Fruit fly (Drosophila melanogaster) whole organism, embryonic: ENCODE data around the gene fru.

ENCODE experiments used
- Atf-2 ChIP-seq: fragments of 200-800 bp; sonication (Bioruptor generic); optimal IDR thresholded peaks from 2 replicates; lab custom pipeline; 2016; ENCODE audit warnings: missing biosample characterization, missing genetic modification characterization
- BtbVII ChIP-seq: fragments of 200-800 bp; sonication (Bioruptor generic); optimal IDR thresholded peaks from 3 replicates; lab custom pipeline; 2017; ENCODE audit warnings: missing biosample characterization, mild to moderate bottlenecking, missing genetic modification characterization
- CG10147 ChIP-seq: fragments of 200-800 bp; sonication (Bioruptor generic); optimal IDR thresholded peaks from 2 replicates; lab custom pipeline; 2019; ENCODE audit warnings: missing biosample characterization, mild to moderate bottlenecking, missing genetic modification characterization, moderate library complexity
- CG10267 ChIP-seq: fragments of 200-800 bp; sonication (Bioruptor generic); optimal IDR thresholded peaks from 2 replicates; lab custom pipeline; 2018; ENCODE audit warnings: missing biosample characterization, mild to moderate bottlenecking, missing genetic modification characterization, moderate library complexity
- CG11093 ChIP-seq: fragments of 200-800 bp; sonication (Bioruptor generic); IDR thresholded peaks from 3 replicates; pipeline ENCODE4 v1.3.6; 2022; ENCODE audit warnings: missing biosample characterization, missing genetic modification characterization
- CG11696 ChIP-seq: fragments of 200-800 bp; sonication (Bioruptor generic); IDR thresholded peaks from 2 replicates; pipeline ENCODE4 v1.3.6; 2022; ENCODE audit warnings: missing biosample characterization, missing genetic modification characterization
- CG11723 ChIP-seq: fragments of 200-800 bp; sonication (Bioruptor generic); optimal IDR thresholded peaks from 2 replicates; lab custom pipeline; 2017; ENCODE audit warnings: missing biosample characterization, mild to moderate bottlenecking, missing genetic modification characterization
- CG13296 ChIP-seq: fragments of 200-800 bp; sonication (Bioruptor generic); optimal IDR thresholded peaks from 3 replicates; lab custom pipeline; 2018; ENCODE audit warnings: missing biosample characterization, mild to moderate bottlenecking, missing genetic modification characterization
- CG14014 ChIP-seq: fragments of 200-800 bp; sonication (Bioruptor generic); IDR thresholded peaks from 2 replicates; pipeline ENCODE4 v1.3.6; 2022; ENCODE audit warnings: missing biosample characterization, missing genetic modification characterization
- CG14965 ChIP-seq: fragments of 200-800 bp; sonication (Bioruptor generic); optimal IDR thresholded peaks from 2 replicates; lab custom pipeline; 2016; ENCODE audit warnings: missing biosample characterization, missing genetic modification characterization, borderline replicate concordance
- CG15514 ChIP-seq: fragments of 200-800 bp; sonication (Bioruptor generic); optimal IDR thresholded peaks from 3 replicates; lab custom pipeline; 2017; ENCODE audit warnings: missing biosample characterization, missing genetic modification characterization, mild to moderate bottlenecking, moderate library complexity, missing genetic modification reagents
- CG16815 ChIP-seq: fragments of 200-800 bp; sonication (Bioruptor generic); optimal IDR thresholded peaks from 3 replicates; lab custom pipeline; 2017; ENCODE audit warnings: missing biosample characterization, mild to moderate bottlenecking, missing genetic modification characterization
- CG17328 ChIP-seq: fragments of 200-800 bp; sonication (Bioruptor generic); IDR thresholded peaks from 2 replicates; pipeline ENCODE4 v1.3.6; 2022; ENCODE audit warnings: missing biosample characterization, missing genetic modification characterization
- CG17802 ChIP-seq: fragments of 200-800 bp; sonication (Bioruptor generic); optimal IDR thresholded peaks from 2 replicates; lab custom pipeline; 2018; ENCODE audit warnings: missing biosample characterization, mild to moderate bottlenecking, missing genetic modification characterization, moderate library complexity
- CG18764 ChIP-seq: fragments of 200-800 bp; sonication (Bioruptor generic); optimal IDR thresholded peaks from 3 replicates; lab custom pipeline; 2016; ENCODE audit warnings: missing biosample characterization, missing genetic modification characterization
- CG2129 ChIP-seq: fragments of 200-800 bp; sonication (Bioruptor generic); IDR thresholded peaks from 2 replicates; pipeline ENCODE4 v1.3.6; 2022; ENCODE audit warnings: missing biosample characterization, missing genetic modification characterization; ENCODE audit not compliant: partially characterized antibody
- CG2875 ChIP-seq: fragments of 200-800 bp; sonication (Bioruptor generic); optimal IDR thresholded peaks from 2 replicates; lab custom pipeline; 2017; ENCODE audit warnings: missing biosample characterization, mild to moderate bottlenecking, missing genetic modification characterization, missing genetic modification reagents
- CG33557 ChIP-seq: fragments of 200-800 bp; sonication (Bioruptor generic); optimal IDR thresholded peaks from 2 replicates; lab custom pipeline; 2019; ENCODE audit warnings: missing biosample characterization, mild to moderate bottlenecking, missing genetic modification characterization, moderate library complexity
- CG3407 ChIP-seq: fragments of 200-800 bp; sonication (Bioruptor generic); optimal IDR thresholded peaks from 2 replicates; lab custom pipeline; 2018; ENCODE audit warnings: missing biosample characterization, mild to moderate bottlenecking, missing genetic modification characterization
- CG3995 ChIP-seq: fragments of 200-800 bp; sonication (Bioruptor generic); optimal IDR thresholded peaks from 3 replicates; lab custom pipeline; 2016; ENCODE audit warnings: missing biosample characterization, missing genetic modification characterization
- CG4404 ChIP-seq: fragments of 200-800 bp; sonication (Bioruptor generic); IDR thresholded peaks from 2 replicates; pipeline ENCODE4 v1.3.6; 2022; ENCODE audit warnings: missing biosample characterization, missing genetic modification characterization
- CG4707 ChIP-seq: fragments of 200-800 bp; sonication (Bioruptor generic); optimal IDR thresholded peaks from 2 replicates; lab custom pipeline; 2018; ENCODE audit warnings: missing biosample characterization, mild to moderate bottlenecking, missing genetic modification characterization, moderate library complexity
- CG4820 ChIP-seq: fragments of 200-800 bp; sonication (Bioruptor generic); optimal IDR thresholded peaks from 3 replicates; lab custom pipeline; 2016; ENCODE audit warnings: missing biosample characterization, missing genetic modification characterization
- CG6175 ChIP-seq: fragments of 200-800 bp; sonication (Bioruptor generic); IDR thresholded peaks from 3 replicates; pipeline ENCODE4 v1.3.6; 2022; ENCODE audit warnings: missing biosample characterization, missing genetic modification characterization
- CG6654 ChIP-seq: fragments of 200-800 bp; sonication (Bioruptor generic); optimal IDR thresholded peaks from 2 replicates; lab custom pipeline; 2017; ENCODE audit warnings: missing biosample characterization, mild to moderate bottlenecking, missing genetic modification characterization
- CG6854 ChIP-seq: fragments of 200-800 bp; sonication (Bioruptor generic); optimal IDR thresholded peaks from 3 replicates; lab custom pipeline; 2017; ENCODE audit warnings: missing biosample characterization, mild to moderate bottlenecking, missing genetic modification characterization
- CG8924 ChIP-seq: fragments of 200-800 bp; optimal IDR thresholded peaks from 3 replicates; lab custom pipeline; 2019; ENCODE audit warnings: missing biosample characterization, mild to moderate bottlenecking, missing genetic modification characterization, moderate library complexity
- Ets65A ChIP-seq: fragments of 200-800 bp; sonication (Bioruptor generic); peaks from one replicate; lab custom pipeline; 2016; ENCODE audit warnings: missing biosample characterization, missing genetic modification characterization
- Hr3 ChIP-seq: fragments of 200-800 bp; sonication (Bioruptor generic); optimal IDR thresholded peaks from 3 replicates; lab custom pipeline; 2016; ENCODE audit warnings: missing biosample characterization, missing genetic modification characterization
- PHDP ChIP-seq: fragments of 200-800 bp; sonication (Bioruptor generic); optimal IDR thresholded peaks from 3 replicates; lab custom pipeline; 2018; ENCODE audit warnings: missing biosample characterization, mild to moderate bottlenecking, missing genetic modification characterization, moderate library complexity
- ab ChIP-seq: fragments of 200-800 bp; sonication (Bioruptor generic); optimal IDR thresholded peaks from 2 replicates; lab custom pipeline; 2016; ENCODE audit warnings: missing biosample characterization, missing genetic modification characterization
- br ChIP-seq: fragments of >200 bp; optimal IDR thresholded peaks from 2 replicates; lab custom pipeline; 2017
- bsh ChIP-seq, 2 experiments: fragments of 200-800 bp; sonication (Bioruptor generic); optimal IDR thresholded peaks; 2 replicates each; lab custom pipeline; 2017 to 2018; ENCODE audit warnings: mild to moderate bottlenecking in 2 of 2, missing biosample characterization in 2 of 2, missing genetic modification characterization in 2 of 2, moderate library complexity in 1 of 2
- eve ChIP-seq, 2 experiments: fragments of >200 bp; optimal IDR thresholded peaks; 2 replicates each; lab custom pipeline; 2017; ENCODE audit warnings: missing biosample characterization in 2 of 2, missing genetic modification characterization in 2 of 2
- fu2 ChIP-seq: fragments of 200-800 bp; sonication (Bioruptor generic); optimal IDR thresholded peaks from 2 replicates; lab custom pipeline; 2016; ENCODE audit warnings: missing biosample characterization, missing genetic modification characterization
- gce ChIP-seq: fragments of 200-800 bp; sonication (Bioruptor generic); IDR thresholded peaks from 3 replicates; pipeline ENCODE4 v1.3.6; 2022; ENCODE audit warnings: missing biosample characterization, missing genetic modification characterization
- grau ChIP-seq: fragments of 200-800 bp; optimal IDR thresholded peaks from 3 replicates; lab custom pipeline; 2019; ENCODE audit warnings: missing biosample characterization, mild to moderate bottlenecking, missing genetic modification characterization, moderate library complexity
- jigr1 ChIP-seq: fragments of 200-800 bp; sonication (Bioruptor generic); IDR thresholded peaks from 3 replicates; pipeline ENCODE4 v1.3.6; 2022; ENCODE audit warnings: missing biosample characterization, missing genetic modification characterization
- klu ChIP-seq: fragments of 200-800 bp; sonication (Bioruptor generic); IDR thresholded peaks from 2 replicates; pipeline ENCODE4 v1.3.6; 2022; ENCODE audit warnings: missing biosample characterization, missing genetic modification characterization
- lola ChIP-seq, 3 experiments: fragments of >200 bp in 2 of 3; fragments of 200-800 bp in 1 of 3; sonication (Bioruptor generic) in 1 of 3; optimal IDR thresholded peaks; 2 replicates each; lab custom pipeline; 2017 to 2019; ENCODE audit warnings: missing biosample characterization in 3 of 3, missing genetic modification characterization in 3 of 3, mild to moderate bottlenecking in 1 of 3, moderate library complexity in 1 of 3
- otp ChIP-seq: fragments of 200-800 bp; sonication (Bioruptor generic); IDR thresholded peaks from 3 replicates; pipeline ENCODE4, ENCODE4 v1.3.6; 2022; ENCODE audit warnings: missing biosample characterization, missing genetic modification characterization
- pan ChIP-seq, 4 experiments: fragments of >200 bp in 3 of 4; fragments of 200-800 bp in 1 of 4; sonication (Bioruptor generic) in 1 of 4; optimal IDR thresholded peaks in 3 of 4; IDR thresholded peaks in 1 of 4; 2 replicates each; pipeline versions ENCODE4 v1.3.6 to Lab custom; 2017 to 2022; ENCODE audit warnings: missing biosample characterization in 2 of 4, missing genetic modification characterization in 2 of 4, mixed read lengths in 1 of 4
- pum ChIP-seq: fragments of 200-800 bp; sonication (Bioruptor generic); optimal IDR thresholded peaks from 2 replicates; lab custom pipeline; 2016; ENCODE audit warnings: missing biosample characterization, missing genetic modification characterization
- row ChIP-seq: fragments of 200-800 bp; sonication (Bioruptor generic); IDR thresholded peaks from 3 replicates; pipeline ENCODE4 v1.3.6; 2022; ENCODE audit warnings: missing biosample characterization, missing genetic modification characterization
- slbo ChIP-seq: fragments of 200-800 bp; sonication (Bioruptor generic); IDR thresholded peaks from 2 replicates; pipeline ENCODE4 v1.3.6; 2022; ENCODE audit warnings: missing biosample characterization, missing genetic modification characterization
- slou ChIP-seq: fragments of 200-800 bp; sonication (Bioruptor generic); optimal IDR thresholded peaks from 3 replicates; lab custom pipeline; 2016; ENCODE audit warnings: missing biosample characterization, missing genetic modification characterization
- tin ChIP-seq: fragments of 200-800 bp; sonication (Bioruptor generic); optimal IDR thresholded peaks from 3 replicates; lab custom pipeline; 2016; ENCODE audit warnings: missing biosample characterization, missing genetic modification characterization
- tio ChIP-seq: fragments of 200-800 bp; sonication (Bioruptor generic); optimal IDR thresholded peaks from 2 replicates; lab custom pipeline; 2017; ENCODE audit warnings: missing biosample characterization, missing genetic modification characterization, inconsistent platforms
- tna ChIP-seq: fragments of 200-800 bp; sonication (Bioruptor generic); IDR thresholded peaks from 2 replicates; pipeline ENCODE4 v1.3.6; 2022; ENCODE audit warnings: missing biosample characterization, missing genetic modification characterization; ENCODE audit not compliant: partially characterized antibody
- wdn ChIP-seq: fragments of 200-800 bp; sonication (Bioruptor generic); IDR thresholded peaks from 2 replicates; pipeline ENCODE4 v1.3.6; 2022; ENCODE audit warnings: missing biosample characterization, missing genetic modification characterization
- wek ChIP-seq: fragments of 200-800 bp; sonication (Bioruptor generic); optimal IDR thresholded peaks from 3 replicates; lab custom pipeline; 2018; ENCODE audit warnings: missing biosample characterization, mild to moderate bottlenecking, missing genetic modification characterization, moderate library complexity

fru gene

dm6 chr3R:18508346-18508745 lies 37.0 kb downstream of the fru start (continued):
- no peak for TF ChIP-seq tna
- peak; percentile 91; the same call in 2 of the 3 replicates for TF ChIP-seq row (GFP tag; lab: Robert Waterston, UW)
- TF ChIP-seq CG8924 (tag; lab: Kevin White, UChicago): no peak
- TF ChIP-seq CG4820 (GFP tag; lab: Kevin White, UChicago): no peak
- no peak for TF ChIP-seq CG4707
- peak; percentile 70 for TF ChIP-seq CG17328 (GFP tag; lab: Robert Waterston, UW)
- TF ChIP-seq CG14014: peak; percentile 72; the same call in 1 of the 2 replicates
- peak; percentile 39 for TF ChIP-seq CG15514 (GFP tag; lab: Kevin White, UChicago)
- TF ChIP-seq gce: no peak
- no peak for TF ChIP-seq grau
- no peak for TF ChIP-seq BtbVII (GFP tag; lab: Kevin White, UChicago)
- 0 out of 3 replicates have a peak, but pooled peaks have one; percentile 45 for TF ChIP-seq jigr1 (GFP tag; lab: Robert Waterston, UW)
- TF ChIP-seq CG6854: peak; percentile 1
- TF ChIP-seq CG18764: no peak
- TF ChIP-seq CG2129 (GFP tag; lab: Robert Waterston, UW): no peak
- TF ChIP-seq CG10147 (GFP tag; lab: Kevin White, UChicago): no peak
- TF ChIP-seq br (lab: Kevin White, UChicago): no peak
- no peak for TF ChIP-seq pan (optimal IDR thresholded peaks at IDR 0.05; lab: Kevin White, UChicago)
- TF ChIP-seq pan (GFP tag; optimal IDR thresholded peaks at IDR 0.05 in 1 of 2, IDR thresholded peaks at IDR 0.05 in 1 of 2): peak in 1 of 2 experiments; percentile 82
- no peak for TF ChIP-seq CG10267 (tag; lab: Kevin White, UChicago)
- no peak for TF ChIP-seq pum (GFP tag; lab: Kevin White, UChicago)
- peak; percentile 54; the same call in 1 of the 3 replicates for TF ChIP-seq CG11093
- TF ChIP-seq CG14965 (GFP tag; lab: Kevin White, UChicago): no peak
- no peak for TF ChIP-seq CG16815 (GFP tag; lab: Kevin White, UChicago)
- TF ChIP-seq CG13296 (GFP tag; lab: Kevin White, UChicago): no peak
- TF ChIP-seq tin: peak; percentile 14
- TF ChIP-seq otp (GFP tag; lab: Robert Waterston, UW): 0 out of 3 replicates have a peak, but pooled peaks have one; percentile 16
- TF ChIP-seq wek (GFP tag; lab: Kevin White, UChicago): no peak
- TF ChIP-seq CG6175: no peak
- TF ChIP-seq Atf-2 (GFP tag; lab: Kevin White, UChicago): no peak
- TF ChIP-seq Ets65A (GFP tag; lab: Kevin White, UChicago): peak; percentile 77
- TF ChIP-seq tio (GFP tag; lab: Kevin White, UChicago): no peak
- TF ChIP-seq CG2875 (GFP tag; lab: Kevin White, UChicago): no peak
- TF ChIP-seq ab: no peak
- TF ChIP-seq CG3407 (GFP tag; lab: Kevin White, UChicago): no peak
- TF ChIP-seq klu (GFP tag; lab: Robert Waterston, UW): peak; percentile 68
- TF ChIP-seq fu2 (GFP tag; lab: Kevin White, UChicago): no peak
- peak; percentile 35; the same call in 1 of the 2 replicates for TF ChIP-seq CG11696 (GFP tag; lab: Robert Waterston, UW)
- TF ChIP-seq CG11723 (GFP tag; lab: Kevin White, UChicago): no peak
- no peak for TF ChIP-seq lola (GFP tag; optimal IDR thresholded peaks at IDR 0.05; lab: Kevin White, UChicago)
- no peak for TF ChIP-seq PHDP
- no peak for TF ChIP-seq bsh (GFP tag; optimal IDR thresholded peaks at IDR 0.05; lab: Kevin White, UChicago)
- no peak for TF ChIP-seq CG17802
- TF ChIP-seq CG4404: peak; percentile 56
- no peak for TF ChIP-seq CG33557
- TF ChIP-seq slou (GFP tag; lab: Kevin White, UChicago): no peak
- peak; percentile 43 for TF ChIP-seq Hr3 (GFP tag; lab: Kevin White, UChicago)
- peak; percentile 87 for TF ChIP-seq slbo (GFP tag; lab: Robert Waterston, UW)
- TF ChIP-seq CG6654 (GFP tag; lab: Kevin White, UChicago): no peak
- peak in 1 of 2 experiments; percentile 76 for TF ChIP-seq eve (GFP tag; optimal IDR thresholded peaks at IDR 0.05; lab: Kevin White, UChicago)
- TF ChIP-seq CG3995 (GFP tag; lab: Kevin White, UChicago): no peak
- peak; percentile 54 for TF ChIP-seq wdn (GFP tag; lab: Robert Waterston, UW)
